Fruit fly (Drosophila melanogaster) S2 (cell line): ENCODE data around the gene CG9281.

Source experiments
- CG8478 ChIP-seq: fragments of >200 bp; optimal IDR thresholded peaks from 2 replicates; lab custom pipeline; 2018
- CTCF ChIP-seq, 2 experiments: fragments of >200 bp; optimal IDR thresholded peaks; 2 replicates each; lab custom pipeline; 2018

The CG9281 gene

dm6 chrX:15709984-15710750 lies at the start of gene CG9281, which contains the start of gene CG15601:
CG9281 (minus strand) TSS chrX:15710539.
CG15601 (plus strand) TSS chrX:15710647.
- TF ChIP-seq CTCF (optimal IDR thresholded peaks at IDR 0.05; lab: Kevin White, UChicago) (peak in 1 of 2 experiments; percentile 17), CG8478 (no peak)

dm6 chrX:15759752-15760446 lies 49.6 kb upstream of the CG9281 start:
- no peak for TF ChIP-seq CG8478
- no peak for TF ChIP-seq CTCF (optimal IDR thresholded peaks at IDR 0.05; lab: Kevin White, UChicago)

dm6 chrX:15758692-15759240 lies 48.4 kb upstream of the CG9281 start:
- TF ChIP-seq CG8478 (no peak), CTCF (optimal IDR thresholded peaks at IDR 0.05; lab: Kevin White, UChicago) (no peak)

dm6 chrX:15756018-15756417 lies 45.7 kb upstream of the CG9281 start, which contains the start of gene CG8260:
CG8260 (plus strand) TSS chrX:15756318.
- TF ChIP-seq CG8478, result no peak
- no peak for TF ChIP-seq CTCF (optimal IDR thresholded peaks at IDR 0.05; lab: Kevin White, UChicago)

dm6 chrX:15748945-15749344 lies 38.6 kb upstream of the CG9281 start, which contains the start of gene Mvd:
Mvd (plus strand) TSS chrX:15749166.
- TF ChIP-seq CTCF (optimal IDR thresholded peaks at IDR 0.05; lab: Kevin White, UChicago), result peak in 1 of 2 experiments; percentile 45
- TF ChIP-seq CG8478, result no peak

- TF ChIP-seq CG8478 (no peak), CTCF (optimal IDR thresholded peaks at IDR 0.05; lab: Kevin White, UChicago) (no peak)
Observed at dm6 chrX:15746682-15747196, 36.4 kb upstream of the CG9281 start.

dm6 chrX:15745905-15746681 lies 35.8 kb upstream of the CG9281 start, which contains the start of the genes CG8944 and CCT6:
CG8944 (minus strand) TSS chrX:15746231.
CCT6 (plus strand) TSS chrX:15746648.
- TF ChIP-seq CG8478 (no peak), CTCF (optimal IDR thresholded peaks at IDR 0.05; lab: Kevin White, UChicago) (no peak)

- TF ChIP-seq CG8478 (no peak), CTCF (optimal IDR thresholded peaks at IDR 0.05; lab: Kevin White, UChicago) (no peak)
Observed at dm6 chrX:15740881-15741280, 30.5 kb upstream of the CG9281 start.

dm6 chrX:15740288-15740726 lies 30.0 kb upstream of the CG9281 start:
- no peak for TF ChIP-seq CG8478
- no peak for TF ChIP-seq CTCF (optimal IDR thresholded peaks at IDR 0.05; lab: Kevin White, UChicago)

dm6 chrX:15738890-15739550 lies 28.7 kb upstream of the CG9281 start, which contains the start of the genes CG11679 and CG8206:
CG11679 (minus strand) TSS chrX:15738954.
CG8206 (plus strand) TSS chrX:15739230.
- TF ChIP-seq CTCF (optimal IDR thresholded peaks at IDR 0.05; lab: Kevin White, UChicago) (no peak), CG8478 (no peak)

- TF ChIP-seq CTCF (optimal IDR thresholded peaks at IDR 0.05; lab: Kevin White, UChicago) (no peak), CG8478 (no peak)
Observed at dm6 chrX:15737110-15737509, 26.8 kb upstream of the CG9281 start, which contains the start of gene Arp6. Arp6 (minus strand) TSS chrX:15737120.

dm6 chrX:15733995-15734394 lies 23.7 kb upstream of the CG9281 start, which contains the start of the genes CG12379 and MagR:
CG12379 (minus strand) TSS chrX:15733996.
MagR (plus strand) TSS chrX:15734270.
- no peak for TF ChIP-seq CTCF (optimal IDR thresholded peaks at IDR 0.05; lab: Kevin White, UChicago)
- TF ChIP-seq CG8478, result no peak

dm6 chrX:15733192-15733892 lies 23.0 kb upstream of the CG9281 start:
- TF ChIP-seq CTCF (optimal IDR thresholded peaks at IDR 0.05; lab: Kevin White, UChicago) (no peak), CG8478 (no peak)
